Fruit fly (Drosophila melanogaster): ENCODE data around the gene sNPF.

Gene sNPF

DNA sequence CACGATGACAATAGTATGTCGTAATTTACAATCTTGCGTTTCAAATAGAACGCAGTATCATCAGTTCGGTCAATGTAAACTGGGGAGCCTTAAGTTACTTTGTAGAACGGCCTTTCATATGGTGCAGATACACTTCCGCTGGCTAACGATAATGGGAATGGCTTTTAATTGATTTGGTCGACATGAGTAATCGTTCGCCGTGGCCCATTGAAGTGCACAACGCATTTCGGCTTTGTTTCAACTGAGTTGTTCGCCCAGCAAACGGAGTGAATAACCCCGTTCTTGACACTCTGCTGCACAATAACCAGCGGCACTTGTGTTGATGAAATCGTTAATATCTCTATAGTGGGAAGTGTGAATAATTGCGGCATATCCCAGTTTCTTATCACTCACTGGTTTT lies 40.2 kb downstream of the sNPF start:
- TF ChIP-seq CG3919 (GFP tag; optimal IDR thresholded peaks at IDR 0.05) (no peak), fd85E (GFP tag; optimal IDR thresholded peaks at IDR 0.05) (no peak), vri (GFP tag; optimal IDR thresholded peaks at IDR 0.05) (peak; percentile 51), CG31627 (GFP tag; optimal IDR thresholded peaks at IDR 0.05) (no peak), eg (GFP tag; IDR thresholded peaks at IDR 0.05) (no peak), Sox14 (GFP tag; optimal IDR thresholded peaks at IDR 0.05) (peak; percentile 4), CG6163 (GFP tag; IDR thresholded peaks at IDR 0.05) (0 out of 3 replicates have a peak, but pooled peaks have one; percentile 6), CG11762 (GFP tag; optimal IDR thresholded peaks at IDR 0.05; ENCODE audit: insufficient read depth) (no peak), CG6854 (GFP tag; optimal IDR thresholded peaks at IDR 0.05) (no peak), dsx (GFP tag; optimal IDR thresholded peaks at IDR 0.05; ENCODE audit: poor library complexity, severe bottlenecking) (peak; percentile 34), Eip78C (GFP tag) (peak; percentile 7), Eip93F (GFP tag; optimal IDR thresholded peaks at IDR 0.05) (peak; percentile 6), CG8632 (GFP tag; optimal IDR thresholded peaks at IDR 0.05) (no peak)

DNA sequence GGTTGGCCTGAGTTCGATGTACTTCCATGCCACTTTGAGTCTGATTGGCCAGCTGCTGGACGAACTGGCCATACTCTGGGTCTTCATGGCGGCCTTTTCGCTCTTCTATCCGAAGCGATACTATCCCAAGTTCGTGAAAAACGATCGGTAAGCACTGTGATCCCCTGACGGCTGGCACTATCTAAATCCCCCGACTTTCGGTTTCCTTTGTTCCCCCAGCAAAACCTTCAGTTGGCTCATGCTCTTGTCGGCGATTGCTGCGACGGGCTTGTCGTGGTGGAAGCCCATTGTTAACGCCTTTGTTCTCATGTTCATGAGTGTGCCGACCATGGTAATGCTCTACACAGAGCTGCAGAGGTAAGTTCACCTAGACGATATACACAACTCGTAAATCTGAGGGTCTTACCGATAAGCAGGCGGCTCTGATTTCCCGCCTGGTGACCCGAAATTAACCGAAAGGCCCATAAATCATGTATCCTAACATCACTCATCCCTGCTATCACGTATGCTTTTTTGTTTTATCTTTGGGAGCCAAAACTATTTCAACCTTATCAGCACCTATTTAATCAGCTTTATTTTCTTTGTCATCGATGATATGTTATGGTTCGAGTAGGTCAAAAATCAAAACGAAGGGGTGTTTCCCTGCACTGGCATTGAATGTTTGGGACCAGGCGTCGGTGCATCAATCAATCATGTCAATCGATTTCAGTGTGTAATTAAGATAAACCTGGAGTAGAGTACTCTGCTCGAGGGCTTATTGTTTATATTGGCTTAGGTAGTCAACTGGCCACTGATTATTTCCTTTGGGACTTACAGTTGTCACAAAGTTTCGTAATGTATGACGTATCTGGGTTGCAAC lies 41.7 kb downstream of the sNPF start:
- TF ChIP-seq lz (GFP tag; optimal IDR thresholded peaks at IDR 0.05) = no peak
- no peak for TF ChIP-seq CG10631 (GFP tag; optimal IDR thresholded peaks at IDR 0.05)
- peak; percentile 43 for TF ChIP-seq Eip78C (GFP tag)
- no peak for TF ChIP-seq fd85E (GFP tag; optimal IDR thresholded peaks at IDR 0.05)
- no peak for TF ChIP-seq Lpt (GFP tag; optimal IDR thresholded peaks at IDR 0.05)
- no peak for TF ChIP-seq CG32006 (GFP tag; optimal IDR thresholded peaks at IDR 0.05)
- TF ChIP-seq svp (GFP tag) = no peak
- no peak for TF ChIP-seq CG15336 (GFP tag; IDR thresholded peaks at IDR 0.05)
- TF ChIP-seq CG6276 (GFP tag; optimal IDR thresholded peaks at IDR 0.05) = no peak
- TF ChIP-seq Ets21C (GFP tag; optimal IDR thresholded peaks at IDR 0.05) = no peak
- no peak for TF ChIP-seq CG11902 (GFP tag; optimal IDR thresholded peaks at IDR 0.05)
- peak; percentile 93 for TF ChIP-seq Sox14 (GFP tag; optimal IDR thresholded peaks at IDR 0.05)
- TF ChIP-seq acj6 (GFP tag; optimal IDR thresholded peaks at IDR 0.05) = no peak
- TF ChIP-seq Smox (GFP tag; optimal IDR thresholded peaks at IDR 0.05) = no peak
- TF ChIP-seq ss (GFP tag; optimal IDR thresholded peaks at IDR 0.05) = no peak
- no peak for TF ChIP-seq cyc (GFP tag; optimal IDR thresholded peaks at IDR 0.05)
- TF ChIP-seq dac (GFP tag; optimal IDR thresholded peaks at IDR 0.05) = no peak
- no peak for TF ChIP-seq CG1621 (tag; optimal IDR thresholded peaks at IDR 0.05)
- TF ChIP-seq net (GFP tag; optimal IDR thresholded peaks at IDR 0.05) = no peak
- no peak for TF ChIP-seq Hr38 (GFP tag; optimal IDR thresholded peaks at IDR 0.05)
- TF ChIP-seq Eip75B (GFP tag; optimal IDR thresholded peaks at IDR 0.05) = no peak
- no peak for TF ChIP-seq CG6163 (GFP tag; IDR thresholded peaks at IDR 0.05)
- no peak for TF ChIP-seq dsx (GFP tag; optimal IDR thresholded peaks at IDR 0.05; ENCODE audit: poor library complexity, severe bottlenecking)
- no peak for TF ChIP-seq topi (GFP tag; optimal IDR thresholded peaks at IDR 0.05)
- TF ChIP-seq OdsH (GFP tag; optimal IDR thresholded peaks at IDR 0.05) = no peak
- no peak for TF ChIP-seq Gug (GFP tag; IDR thresholded peaks at IDR 0.05)
- TF ChIP-seq CG6808 (GFP tag; optimal IDR thresholded peaks at IDR 0.05) = no peak
- no peak for TF ChIP-seq salr (GFP tag; optimal IDR thresholded peaks at IDR 0.05)
- no peak for TF ChIP-seq CG8319 (GFP tag; optimal IDR thresholded peaks at IDR 0.05)
- peak; percentile 78 for TF ChIP-seq fkh (GFP tag; optimal IDR thresholded peaks at IDR 0.05)
- no peak for TF ChIP-seq CG9139 (GFP tag; optimal IDR thresholded peaks at IDR 0.05)
- no peak for TF ChIP-seq CG7368 (GFP tag; optimal IDR thresholded peaks at IDR 0.05)
- TF ChIP-seq esn (GFP tag; optimal IDR thresholded peaks at IDR 0.05) = no peak
- no peak for TF ChIP-seq CG3032 (tag; optimal IDR thresholded peaks at IDR 0.05)
- no peak for TF ChIP-seq CG10669 (GFP tag; optimal IDR thresholded peaks at IDR 0.05)
- no peak for TF ChIP-seq Hr39 (GFP tag; optimal IDR thresholded peaks at IDR 0.05)
- TF ChIP-seq Met (GFP tag; optimal IDR thresholded peaks at IDR 0.05) = no peak
- TF ChIP-seq Hr4 (GFP tag; optimal IDR thresholded peaks at IDR 0.05) = no peak
- peak; percentile 60 for TF ChIP-seq Eip93F (GFP tag; optimal IDR thresholded peaks at IDR 0.05)
- TF ChIP-seq CG31627 (GFP tag; optimal IDR thresholded peaks at IDR 0.05) = no peak
- no peak for TF ChIP-seq CG8632 (GFP tag; optimal IDR thresholded peaks at IDR 0.05)
- no peak for TF ChIP-seq CG11294 (GFP tag; IDR thresholded peaks at IDR 0.05)
- TF ChIP-seq eg (GFP tag; IDR thresholded peaks at IDR 0.05) = no peak
- TF ChIP-seq vri (GFP tag; optimal IDR thresholded peaks at IDR 0.05) = peak; percentile 42
- no peak for TF ChIP-seq Ets96B (tag; optimal IDR thresholded peaks at IDR 0.05)
